Worm (Caenorhabditis elegans): ENCODE measurements around the gene K09H11.4.

Gene K09H11.4

ce11 chrV:5768292-5768695 lies 41.9 kb upstream of the K09H11.4 start:
- TF ChIP-seq ceh-22 (tag; optimal IDR thresholded peaks at IDR 0.05) (no peak), nhr-11 (tag; optimal IDR thresholded peaks at IDR 0.05) (no peak), elt-2 (tag; optimal IDR thresholded peaks at IDR 0.05) (peak; percentile 30)

ce11 chrV:5765081-5765480 lies 38.7 kb upstream of the K09H11.4 start, which contains the start of gene pgph-2:
Gene pgph-2, plus strand, starts transcription at chrV:5765127.
- no peak for TF ChIP-seq fkh-10 (GFP tag; optimal IDR thresholded peaks at IDR 0.05)
- no peak for TF ChIP-seq lim-6 (tag; optimal IDR thresholded peaks at IDR 0.05)
- TF ChIP-seq K02D7.2 (tag; optimal IDR thresholded peaks at IDR 0.05), result no peak
- TF ChIP-seq che-1 (tag; optimal IDR thresholded peaks at IDR 0.05), result no peak

- TF ChIP-seq ceh-9 (tag; optimal IDR thresholded peaks at IDR 0.05), result no peak
- TF ChIP-seq elt-2 (tag; optimal IDR thresholded peaks at IDR 0.05), result peak; percentile 52
Observed at ce11 chrV:5763787-5764186, 37.4 kb upstream of the K09H11.4 start, which contains the start of gene pgph-3. Gene pgph-3, minus strand, starts transcription at chrV:5763846.

- TF ChIP-seq fkh-6 (tag; optimal IDR thresholded peaks at IDR 0.05) (no peak), hlh-30 (tag; optimal IDR thresholded peaks at IDR 0.05; ENCODE audit: insufficient read depth) (no peak), pros-1 (tag; optimal IDR thresholded peaks at IDR 0.05) (no peak)
Observed at ce11 chrV:5760132-5760531, 33.8 kb upstream of the K09H11.4 start, which contains the start of gene C53A3.1. Gene C53A3.1, minus strand, starts transcription at chrV:5760232.

ce11 chrV:5758780-5759179 lies 32.4 kb upstream of the K09H11.4 start, which contains the start of gene C53A3.4:
Gene C53A3.4, minus strand, starts transcription at chrV:5758880.
- TF ChIP-seq hlh-13 (GFP tag; optimal IDR thresholded peaks at IDR 0.05) (no peak), lim-6 (tag; optimal IDR thresholded peaks at IDR 0.05) (no peak)

ce11 chrV:5756193-5756592 lies 29.8 kb upstream of the K09H11.4 start, which contains the start of gene C53A3.3:
Gene C53A3.3, plus strand, starts transcription at chrV:5756493.
- TF ChIP-seq ceh-9 (tag; optimal IDR thresholded peaks at IDR 0.05) (no peak), ahr-1 (tag; optimal IDR thresholded peaks at IDR 0.05) (no peak), pros-1 (tag; optimal IDR thresholded peaks at IDR 0.05) (no peak), nhr-11 (tag; optimal IDR thresholded peaks at IDR 0.05) (no peak), dve-1 (tag; optimal IDR thresholded peaks at IDR 0.05) (no peak), hlh-6 (tag; optimal IDR thresholded peaks at IDR 0.05) (no peak), ref-2 (tag; optimal IDR thresholded peaks at IDR 0.05) (no peak), rnt-1 (tag; optimal IDR thresholded peaks at IDR 0.05) (no peak)

ce11 chrV:5755203-5755693 lies 28.9 kb upstream of the K09H11.4 start, which contains the start of gene K09H11.11:
Gene K09H11.11, minus strand, starts transcription at chrV:5755253.
- TF ChIP-seq ceh-31 (tag; optimal IDR thresholded peaks at IDR 0.05), result peak; percentile 15

- TF ChIP-seq ceh-24 (tag; optimal IDR thresholded peaks at IDR 0.05) (no peak), unc-55 (GFP tag; optimal IDR thresholded peaks at IDR 0.05) (no peak), T23F11.4 (GFP tag; optimal IDR thresholded peaks at IDR 0.05) (no peak)
Observed at ce11 chrV:5753432-5753831, 27.1 kb upstream of the K09H11.4 start, which contains the start of gene pgph-1. Gene pgph-1, minus strand, starts transcription at chrV:5753532.

- TF ChIP-seq dve-1 (tag; optimal IDR thresholded peaks at IDR 0.05) (no peak), ceh-30 (tag; optimal IDR thresholded peaks at IDR 0.05) (no peak), ceh-18 (tag; optimal IDR thresholded peaks at IDR 0.05) (no peak), rnt-1 (tag; optimal IDR thresholded peaks at IDR 0.05) (no peak), C38D4.7 (GFP tag; optimal IDR thresholded peaks at IDR 0.05) (no peak), unc-86 (tag; optimal IDR thresholded peaks at IDR 0.05) (no peak), tbx-7 (tag; optimal IDR thresholded peaks at IDR 0.05) (no peak), odd-2 (tag; optimal IDR thresholded peaks at IDR 0.05) (no peak), F13H6.1 (tag; optimal IDR thresholded peaks at IDR 0.05) (no peak), pha-4 (tag; optimal IDR thresholded peaks at IDR 0.05) (no peak), C08G9.2 (tag; optimal IDR thresholded peaks at IDR 0.05) (no peak), ceh-31 (tag; optimal IDR thresholded peaks at IDR 0.05) (no peak), che-1 (tag; optimal IDR thresholded peaks at IDR 0.05) (no peak), madf-2 (tag; optimal IDR thresholded peaks at IDR 0.05) (no peak), mec-3 (tag; optimal IDR thresholded peaks at IDR 0.05; ENCODE audit: borderline replicate concordance) (no peak), pqm-1 (tag; optimal IDR thresholded peaks at IDR 0.05) (no peak), K02D7.2 (tag; optimal IDR thresholded peaks at IDR 0.05) (no peak), eyg-1 (tag; optimal IDR thresholded peaks at IDR 0.05) (no peak), unc-42 (tag; optimal IDR thresholded peaks at IDR 0.05) (no peak)
Observed at ce11 chrV:5747519-5747918, 21.2 kb upstream of the K09H11.4 start, which contains the start of gene acds-10. Gene acds-10, plus strand, starts transcription at chrV:5747819.

Data from whole organism, late embryonic.